Worm (Caenorhabditis elegans): ENCODE data around the gene Y2H9A.6.

The Y2H9A.6 gene

DNA sequence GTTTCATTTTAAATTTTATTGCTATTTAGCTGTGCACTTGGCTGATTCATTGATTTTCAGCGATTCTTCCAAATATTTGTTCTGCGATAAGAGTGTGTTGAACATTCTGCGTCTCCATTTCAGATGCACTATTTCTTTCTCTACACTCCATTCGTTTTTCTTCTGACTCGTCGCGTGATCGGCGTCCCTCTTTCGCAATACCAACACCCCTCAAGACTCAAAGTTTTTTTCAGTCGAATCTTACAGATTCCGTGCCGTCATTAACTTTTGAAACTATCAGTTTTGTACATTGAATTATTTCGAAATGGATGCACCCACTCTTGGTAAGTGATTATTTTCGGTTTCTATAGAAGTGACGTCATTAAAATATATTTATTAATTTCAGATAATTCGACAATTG is 19.3 kb downstream of the Y2H9A.6 start, which contains the start of gene frm-10:
Gene frm-10, plus strand, starts transcription at position 234 of the 400 bp plus-strand sequence.
- TF ChIP-seq hlh-30 (tag; optimal IDR thresholded peaks at IDR 0.05; ENCODE audit: insufficient read depth) (peak; percentile 87), dve-1 (tag; optimal IDR thresholded peaks at IDR 0.05) (peak; percentile 22), pqm-1 (tag; optimal IDR thresholded peaks at IDR 0.05) (peak; percentile 75), ceh-6 (GFP tag; optimal IDR thresholded peaks at IDR 0.05) (no peak), ets-4 (tag; optimal IDR thresholded peaks at IDR 0.05) (peak; percentile 50), ceh-9 (tag; optimal IDR thresholded peaks at IDR 0.05) (no peak), elt-2 (tag; optimal IDR thresholded peaks at IDR 0.05) (peak; percentile 63)

ce11 chrV:13464123-13464522 is 20.5 kb downstream of the Y2H9A.6 start:
- TF ChIP-seq elt-4 (tag; optimal IDR thresholded peaks at IDR 0.05) (no peak), ceh-18 (tag; optimal IDR thresholded peaks at IDR 0.05) (no peak), pax-1 (tag; optimal IDR thresholded peaks at IDR 0.05) (no peak), sox-2 (GFP tag; IDR thresholded peaks at IDR 0.05) (no peak), hlh-15 (tag; optimal IDR thresholded peaks at IDR 0.05) (no peak), fkh-10 (GFP tag; optimal IDR thresholded peaks at IDR 0.05) (no peak), unc-86 (tag; optimal IDR thresholded peaks at IDR 0.05) (no peak), dmd-4 (tag; optimal IDR thresholded peaks at IDR 0.05; ENCODE audit: borderline replicate concordance) (no peak), ceh-24 (tag; optimal IDR thresholded peaks at IDR 0.05) (no peak), gmeb-2 (tag; optimal IDR thresholded peaks at IDR 0.05) (no peak), npax-4 (tag; optimal IDR thresholded peaks at IDR 0.05) (no peak), ceh-48 (tag; optimal IDR thresholded peaks at IDR 0.05) (no peak)

DNA sequence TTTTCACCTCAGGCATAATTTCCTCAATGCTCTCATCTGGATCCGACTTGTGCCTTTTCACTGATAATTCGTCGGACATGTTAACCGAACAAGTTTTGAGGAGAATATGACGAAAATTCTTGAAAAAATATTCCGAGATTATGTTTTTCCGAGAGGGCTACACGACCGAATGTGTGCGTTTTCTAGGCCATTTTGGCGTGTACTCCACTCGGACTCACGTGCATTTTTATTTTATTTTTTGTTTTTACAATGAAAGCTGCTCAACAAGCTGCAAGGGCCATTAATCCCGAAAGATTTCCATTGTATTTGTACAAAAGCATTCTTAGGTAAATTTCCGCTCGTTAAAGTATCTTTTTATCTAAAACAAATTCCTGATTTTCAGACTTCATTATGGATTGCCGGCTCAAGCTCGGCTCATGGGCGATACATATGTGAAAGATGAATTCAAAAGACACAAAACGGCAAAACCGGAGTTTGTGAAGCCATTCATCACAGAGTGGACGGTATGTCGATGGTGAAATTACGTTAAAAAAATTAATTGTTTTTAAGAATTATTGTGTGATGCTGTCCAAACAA is 24.6 kb downstream of the Y2H9A.6 start, which contains the start of the genes F25H9.6 and F25H9.7:
Gene F25H9.6, minus strand, starts transcription at position 172 of the 576 bp plus-strand sequence.
Gene F25H9.7, plus strand, starts transcription at position 187 of the 576 bp plus-strand sequence.
- TF ChIP-seq ztf-16 (tag; optimal IDR thresholded peaks at IDR 0.05) (peak; percentile 54), pat-9 (tag; optimal IDR thresholded peaks at IDR 0.05) (no peak), hlh-15 (tag; optimal IDR thresholded peaks at IDR 0.05) (peak; percentile 71), hlh-8 (tag; optimal IDR thresholded peaks at IDR 0.05) (peak; percentile 92), lin-11 (tag; optimal IDR thresholded peaks at IDR 0.05) (peak; percentile 22), fax-1 (tag; optimal IDR thresholded peaks at IDR 0.05) (peak; percentile 79), unc-42 (tag; optimal IDR thresholded peaks at IDR 0.05) (peak; percentile 42), ets-4 (tag; optimal IDR thresholded peaks at IDR 0.05) (peak; percentile 96), ceh-9 (tag; optimal IDR thresholded peaks at IDR 0.05) (no peak), nfya-1 (tag; optimal IDR thresholded peaks at IDR 0.05) (peak; percentile 12), tbx-2 (tag; optimal IDR thresholded peaks at IDR 0.05) (peak; percentile 95), pqm-1 (tag; optimal IDR thresholded peaks at IDR 0.05) (peak; percentile 40), hlh-6 (tag; optimal IDR thresholded peaks at IDR 0.05) (peak; percentile 52), dmd-4 (tag; optimal IDR thresholded peaks at IDR 0.05; ENCODE audit: borderline replicate concordance) (peak; percentile 27), elt-2 (tag; optimal IDR thresholded peaks at IDR 0.05) (peak; percentile 64), eyg-1 (tag; optimal IDR thresholded peaks at IDR 0.05) (peak; percentile 56), mec-3 (tag; optimal IDR thresholded peaks at IDR 0.05; ENCODE audit: borderline replicate concordance) (peak; percentile 92), sdc-2 (tag; optimal IDR thresholded peaks at IDR 0.05) (peak; percentile 41), K02D7.2 (tag; optimal IDR thresholded peaks at IDR 0.05) (no peak), ceh-31 (tag; optimal IDR thresholded peaks at IDR 0.05) (peak; percentile 98), ceh-14 (tag; optimal IDR thresholded peaks at IDR 0.05) (peak; percentile 76), ceh-34 (tag; optimal IDR thresholded peaks at IDR 0.05) (peak; percentile 62), ref-2 (tag; optimal IDR thresholded peaks at IDR 0.05) (peak; percentile 94), hlh-30 (tag; optimal IDR thresholded peaks at IDR 0.05; ENCODE audit: insufficient read depth) (peak; percentile 68), ceh-48 (tag; optimal IDR thresholded peaks at IDR 0.05) (no peak), ceh-24 (tag; optimal IDR thresholded peaks at IDR 0.05) (no peak), fkh-6 (tag; optimal IDR thresholded peaks at IDR 0.05) (peak; percentile 76), unc-86 (tag; optimal IDR thresholded peaks at IDR 0.05) (peak; percentile 54), ceh-18 (tag; optimal IDR thresholded peaks at IDR 0.05) (peak; percentile 33), ttx-3 (tag; optimal IDR thresholded peaks at IDR 0.05) (peak; percentile 28), syd-9 (tag; optimal IDR thresholded peaks at IDR 0.05) (peak; percentile 7), nhr-232 (tag; optimal IDR thresholded peaks at IDR 0.05) (no peak), tbx-7 (tag; optimal IDR thresholded peaks at IDR 0.05) (peak; percentile 97), ahr-1 (tag; optimal IDR thresholded peaks at IDR 0.05) (peak; percentile 53), ceh-2 (tag; optimal IDR thresholded peaks at IDR 0.05) (peak; percentile 97), unc-55 (GFP tag; optimal IDR thresholded peaks at IDR 0.05) (no peak), dve-1 (tag; optimal IDR thresholded peaks at IDR 0.05) (no peak), pag-3 (tag; optimal IDR thresholded peaks at IDR 0.05; ENCODE audit: borderline replicate concordance) (peak; percentile 17), odd-2 (tag; optimal IDR thresholded peaks at IDR 0.05) (no peak), sox-4 (tag; optimal IDR thresholded peaks at IDR 0.05) (no peak)

Data from whole organism, late embryonic.